Fruit fly (Drosophila melanogaster) whole organism, embryonic: Measurements from ENCODE around the gene CG5790.

Experiments
- CG5180 ChIP-seq: fragments of 200-800 bp; sonication (Bioruptor generic); optimal IDR thresholded peaks from 3 replicates; lab custom pipeline; 2017; ENCODE audit warnings: missing biosample characterization, missing genetic modification characterization, mild to moderate bottlenecking, moderate library complexity, missing genetic modification reagents
- CG7271 ChIP-seq: fragments of 200-800 bp; sonication (Bioruptor generic); optimal IDR thresholded peaks from 2 replicates; lab custom pipeline; 2018; ENCODE audit warnings: missing biosample characterization, mild to moderate bottlenecking, missing genetic modification characterization, moderate library complexity
- Dfd ChIP-seq, 2 experiments: fragments of >200 bp; optimal IDR thresholded peaks; 2 replicates each; lab custom pipeline; 2017; ENCODE audit warnings: missing biosample characterization in 2 of 2, missing genetic modification characterization in 2 of 2
- dmrt11E ChIP-seq: fragments of 200-800 bp; sonication (Bioruptor generic); optimal IDR thresholded peaks from 3 replicates; lab custom pipeline; 2018; ENCODE audit warnings: missing biosample characterization, mild to moderate bottlenecking, missing genetic modification characterization, moderate library complexity
- emc ChIP-seq: fragments of 200-800 bp; sonication (Bioruptor generic); optimal IDR thresholded peaks from 2 replicates; lab custom pipeline; 2016; ENCODE audit warnings: missing biosample characterization, missing genetic modification characterization
- tup ChIP-seq: fragments of 200-800 bp; sonication (Bioruptor generic); optimal IDR thresholded peaks from 2 replicates; lab custom pipeline; 2016; ENCODE audit warnings: missing biosample characterization, mild to moderate bottlenecking, missing genetic modification characterization, moderate library complexity
- unc-4 ChIP-seq: fragments of 200-800 bp; sonication (Bioruptor generic); IDR thresholded peaks from 2 replicates; pipeline ENCODE4 v1.3.6; 2022; ENCODE audit warnings: missing biosample characterization, missing genetic modification characterization; ENCODE audit not compliant: partially characterized antibody

- TF ChIP-seq CG5180 (GFP tag; lab: Kevin White, UChicago) = no peak
- TF ChIP-seq dmrt11E (tag; lab: Kevin White, UChicago) = no peak
- TF ChIP-seq Dfd (GFP tag; optimal IDR thresholded peaks at IDR 0.05; lab: Kevin White, UChicago) = no peak
- no peak for TF ChIP-seq unc-4 (GFP tag; lab: Robert Waterston, UW)
- TF ChIP-seq emc (GFP tag; lab: Kevin White, UChicago) = no peak
- TF ChIP-seq CG7271 (tag; lab: Kevin White, UChicago) = no peak
- TF ChIP-seq tup (GFP tag; lab: Kevin White, UChicago) = no peak
These were observed 8.1 kb downstream of the CG5790 start for dm6 chr2L:18302780-18303179.
